Worm (Caenorhabditis elegans) whole organism, mixed stage, embryonic: ENCODE measurements around the gene fipr-16.

Source experiments
- M03D4.4 ChIP-seq: sonication (generic microtip); optimal IDR thresholded peaks from 2 replicates; lab custom pipeline; 2017; ENCODE audit warnings: mild to moderate bottlenecking, missing genetic modification characterization, missing compliant biosample characterization
- lin-13 ChIP-seq: fragments of 150-350 bp; optimal IDR thresholded peaks from 2 replicates; lab custom pipeline; 2014; ENCODE audit warnings: missing biosample characterization, missing genetic modification characterization
- lin-32 ChIP-seq: fragments of 200-800 bp; sonication (Bioruptor generic); optimal IDR thresholded peaks from 2 replicates; lab custom pipeline; 2018; ENCODE audit warnings: mild to moderate bottlenecking, missing genetic modification characterization, missing compliant biosample characterization
- nhr-237 ChIP-seq: fragments of 150-350 bp; optimal IDR thresholded peaks from 2 replicates; lab custom pipeline; 2014; ENCODE audit warnings: missing biosample characterization, missing genetic modification characterization
- nhr-28 ChIP-seq: fragments of 150-350 bp; optimal IDR thresholded peaks from 2 replicates; lab custom pipeline; 2014; ENCODE audit warnings: missing biosample characterization, missing genetic modification characterization
- unc-62 ChIP-seq: fragments of 150-350 bp; optimal IDR thresholded peaks from 2 replicates; lab custom pipeline; 2014; ENCODE audit warnings: missing biosample characterization, missing genetic modification reagents, missing genetic modification characterization

- no peak for TF ChIP-seq unc-62 (GFP tag; lab: Kevin White, UChicago)
- no peak for TF ChIP-seq lin-13 (tag; lab: Kevin White, UChicago)
- no peak for TF ChIP-seq lin-32
- no peak for TF ChIP-seq nhr-28 (tag; lab: Kevin White, UChicago)
- TF ChIP-seq M03D4.4 (tag; lab: Kevin White, UChicago) = no peak
- no peak for TF ChIP-seq nhr-237 (tag; lab: Kevin White, UChicago)
Measured at ce11 chrIII:8551705-8552104, 39.1 kb downstream of the fipr-16 start.
